Fruit fly (Drosophila melanogaster) whole organism, embryonic: ENCODE data around the gene Cks85A.

ENCODE experiments used
- Aef1 ChIP-seq: fragments of 200-800 bp; sonication (Bioruptor generic); IDR thresholded peaks from 3 replicates; pipeline ENCODE4 v1.3.6; 2022; ENCODE audit warnings: missing biosample characterization, missing genetic modification characterization
- Bdp1 ChIP-seq: fragments of 200-800 bp; sonication (Bioruptor generic); optimal IDR thresholded peaks from 3 replicates; lab custom pipeline; 2016; ENCODE audit warnings: missing biosample characterization, missing genetic modification characterization
- Bteb2 ChIP-seq: fragments of 200-800 bp; sonication (Bioruptor generic); optimal IDR thresholded peaks from 2 replicates; lab custom pipeline; 2016; ENCODE audit warnings: missing biosample characterization, missing genetic modification characterization
- CG11398 ChIP-seq: fragments of 200-800 bp; sonication (Bioruptor generic); optimal IDR thresholded peaks from 2 replicates; lab custom pipeline; 2016; ENCODE audit warnings: missing biosample characterization, missing genetic modification characterization
- CG13424 ChIP-seq: fragments of 200-800 bp; sonication (Bioruptor generic); optimal IDR thresholded peaks from 2 replicates; lab custom pipeline; 2019; ENCODE audit warnings: missing biosample characterization, mild to moderate bottlenecking, missing genetic modification characterization, moderate library complexity
- CG13775 ChIP-seq: fragments of 200-800 bp; sonication (Bioruptor generic); optimal IDR thresholded peaks from 3 replicates; lab custom pipeline; 2017; ENCODE audit warnings: missing biosample characterization, mild to moderate bottlenecking, missing genetic modification characterization
- CG14710 ChIP-seq: fragments of 200-800 bp; sonication (Bioruptor generic); optimal IDR thresholded peaks from 3 replicates; lab custom pipeline; 2019; ENCODE audit warnings: missing biosample characterization, mild to moderate bottlenecking, missing genetic modification characterization, moderate library complexity
- CG1529 ChIP-seq: fragments of 200-800 bp; sonication (Bioruptor generic); optimal IDR thresholded peaks from 3 replicates; lab custom pipeline; 2018; ENCODE audit warnings: missing biosample characterization, missing genetic modification characterization
- CG1603 ChIP-seq: fragments of 200-800 bp; sonication (Bioruptor generic); optimal IDR thresholded peaks from 2 replicates; lab custom pipeline; 2019; ENCODE audit warnings: missing biosample characterization, mild to moderate bottlenecking, missing genetic modification characterization, moderate library complexity
- CG32767 ChIP-seq: fragments of 200-800 bp; sonication (Bioruptor generic); IDR thresholded peaks from 2 replicates; pipeline ENCODE4 v1.3.6; 2022; ENCODE audit warnings: missing biosample characterization, missing genetic modification characterization
- CG4328 ChIP-seq: fragments of 200-800 bp; sonication (Bioruptor generic); optimal IDR thresholded peaks from 3 replicates; lab custom pipeline; 2017; ENCODE audit warnings: missing biosample characterization, missing genetic modification reagents, missing genetic modification characterization
- CG5245 ChIP-seq: fragments of 200-800 bp; sonication (Bioruptor generic); optimal IDR thresholded peaks from 3 replicates; lab custom pipeline; 2016; ENCODE audit warnings: missing biosample characterization, missing genetic modification characterization
- CG7357 ChIP-seq: fragments of 200-800 bp; sonication (Bioruptor generic); IDR thresholded peaks from 3 replicates; pipeline ENCODE4 v1.3.6; 2022; ENCODE audit warnings: missing biosample characterization, missing genetic modification characterization
- CG7372 ChIP-seq: fragments of 200-800 bp; sonication (Bioruptor generic); IDR thresholded peaks from 2 replicates; pipeline ENCODE4 v1.3.6; 2022; ENCODE audit warnings: missing biosample characterization, missing genetic modification characterization
- CG9609 ChIP-seq: fragments of 200-800 bp; sonication (Bioruptor generic); optimal IDR thresholded peaks from 3 replicates; lab custom pipeline; 2016; ENCODE audit warnings: missing biosample characterization, missing genetic modification characterization
- CoRest ChIP-seq: fragments of 200-800 bp; sonication (Bioruptor generic); optimal IDR thresholded peaks from 3 replicates; lab custom pipeline; 2018; ENCODE audit warnings: missing biosample characterization, mild to moderate bottlenecking, missing genetic modification characterization, moderate library complexity
- Doc3 ChIP-seq: fragments of 200-800 bp; sonication (Bioruptor generic); IDR thresholded peaks from 3 replicates; pipeline ENCODE4 v1.3.6; 2022; ENCODE audit warnings: missing biosample characterization, missing genetic modification characterization; ENCODE audit not compliant: partially characterized antibody
- HLH4C ChIP-seq: fragments of 200-800 bp; sonication (Bioruptor generic); IDR thresholded peaks from 3 replicates; pipeline ENCODE4 v1.3.6; 2022; ENCODE audit warnings: missing biosample characterization, missing genetic modification characterization; ENCODE audit not compliant: partially characterized antibody
- MESR4 ChIP-seq: fragments of 200-800 bp; sonication (Bioruptor generic); optimal IDR thresholded peaks from 2 replicates; lab custom pipeline; 2018; ENCODE audit warnings: missing biosample characterization, mild to moderate bottlenecking, missing genetic modification characterization, moderate library complexity
- Med ChIP-seq: fragments of 200-800 bp; sonication (Bioruptor generic); peaks from one replicate; lab custom pipeline; 2016; ENCODE audit warnings: missing biosample characterization, missing genetic modification characterization, mild to moderate bottlenecking, inconsistent platforms, moderate library complexity
- NC2α ChIP-seq: fragments of 200-800 bp; sonication (Bioruptor generic); optimal IDR thresholded peaks from 2 replicates; lab custom pipeline; 2016; ENCODE audit warnings: missing biosample characterization, missing genetic modification characterization
- Nf-YA ChIP-seq: fragments of 200-800 bp; sonication (Bioruptor generic); IDR thresholded peaks from 2 replicates; pipeline ENCODE4 v1.3.6; 2022; ENCODE audit warnings: missing biosample characterization, missing genetic modification characterization
- Ptx1 ChIP-seq: fragments of 200-800 bp; sonication (Bioruptor generic); IDR thresholded peaks from 2 replicates; pipeline ENCODE4 v1.3.6; 2022; ENCODE audit warnings: missing biosample characterization, missing genetic modification characterization
- Sox102F ChIP-seq: fragments of 200-800 bp; sonication (Bioruptor generic); optimal IDR thresholded peaks from 2 replicates; lab custom pipeline; 2018; ENCODE audit warnings: missing biosample characterization, mild to moderate bottlenecking, missing genetic modification characterization, moderate library complexity
- Sry-β ChIP-seq: fragments of 200-800 bp; sonication (Bioruptor generic); optimal IDR thresholded peaks from 2 replicates; lab custom pipeline; 2018; ENCODE audit warnings: missing biosample characterization, mild to moderate bottlenecking, missing genetic modification characterization, moderate library complexity
- ac ChIP-seq: fragments of 200-800 bp; sonication (Bioruptor generic); optimal IDR thresholded peaks from 3 replicates; lab custom pipeline; 2017; ENCODE audit warnings: missing biosample characterization, mild to moderate bottlenecking, missing genetic modification characterization
- aop ChIP-seq: fragments of 200-800 bp; sonication (Bioruptor generic); IDR thresholded peaks from 2 replicates; pipeline ENCODE4 v1.3.6; 2022; ENCODE audit warnings: missing biosample characterization, missing genetic modification characterization
- bab2 ChIP-seq: fragments of 200-800 bp; sonication (Bioruptor generic); optimal IDR thresholded peaks from 2 replicates; lab custom pipeline; 2016; ENCODE audit warnings: missing biosample characterization, missing genetic modification characterization
- ci ChIP-seq: fragments of 200-800 bp; sonication (Bioruptor generic); IDR thresholded peaks from 3 replicates; pipeline ENCODE4 v1.3.6; 2022; ENCODE audit warnings: missing biosample characterization, missing genetic modification characterization
- corto ChIP-seq: fragments of 200-800 bp; sonication (Bioruptor generic); optimal IDR thresholded peaks from 2 replicates; lab custom pipeline; 2016; ENCODE audit warnings: missing biosample characterization, mild to moderate bottlenecking, missing genetic modification characterization, moderate library complexity
- fru ChIP-seq: fragments of >200 bp; optimal IDR thresholded peaks from 2 replicates; lab custom pipeline; 2017
- gem ChIP-seq: fragments of 200-800 bp; sonication (Bioruptor generic); optimal IDR thresholded peaks from 2 replicates; lab custom pipeline; 2019; ENCODE audit warnings: missing biosample characterization, mild to moderate bottlenecking, missing genetic modification characterization, moderate library complexity
- gfzf ChIP-seq: fragments of 200-800 bp; sonication (Bioruptor generic); optimal IDR thresholded peaks from 2 replicates; lab custom pipeline; 2016; ENCODE audit warnings: missing biosample characterization, mild to moderate bottlenecking, missing genetic modification characterization, moderate library complexity
- ind ChIP-seq: fragments of 200-800 bp; sonication (Bioruptor generic); optimal IDR thresholded peaks from 3 replicates; lab custom pipeline; 2016; ENCODE audit warnings: missing biosample characterization, missing genetic modification characterization
- jing ChIP-seq: fragments of 200-800 bp; sonication (Bioruptor generic); optimal IDR thresholded peaks from 2 replicates; lab custom pipeline; 2018; ENCODE audit warnings: missing biosample characterization, mild to moderate bottlenecking, missing genetic modification characterization
- knrl ChIP-seq: fragments of 200-800 bp; sonication (Bioruptor generic); IDR thresholded peaks from 3 replicates; pipeline ENCODE4 v1.3.6; 2022; ENCODE audit warnings: missing biosample characterization, missing genetic modification characterization; ENCODE audit not compliant: partially characterized antibody
- lilli ChIP-seq: fragments of 200-800 bp; sonication (Bioruptor generic); optimal IDR thresholded peaks from 3 replicates; lab custom pipeline; 2016; ENCODE audit warnings: missing biosample characterization, missing genetic modification characterization
- maf-S ChIP-seq: fragments of 200-800 bp; sonication (Bioruptor generic); optimal IDR thresholded peaks from 2 replicates; lab custom pipeline; 2016; ENCODE audit warnings: missing biosample characterization, missing genetic modification characterization
- nerfin-1 ChIP-seq: fragments of 200-800 bp; sonication (Bioruptor generic); optimal IDR thresholded peaks from 3 replicates; lab custom pipeline; 2019; ENCODE audit warnings: missing biosample characterization, mild to moderate bottlenecking, missing genetic modification characterization, moderate library complexity
- onecut ChIP-seq: fragments of 200-800 bp; sonication (Bioruptor generic); IDR thresholded peaks from 2 replicates; pipeline ENCODE4 v1.3.6; 2022; ENCODE audit warnings: missing biosample characterization, missing genetic modification characterization
- row ChIP-seq: fragments of 200-800 bp; sonication (Bioruptor generic); IDR thresholded peaks from 3 replicates; pipeline ENCODE4 v1.3.6; 2022; ENCODE audit warnings: missing biosample characterization, missing genetic modification characterization
- sc ChIP-seq, 3 experiments: fragments of >200 bp in 2 of 3; fragments of 200-800 bp in 1 of 3; sonication (Bioruptor generic) in 1 of 3; optimal IDR thresholded peaks; 2 replicates in 2 of 3; 3 replicates in 1 of 3; lab custom pipeline; 2017; ENCODE audit warnings: mild to moderate bottlenecking in 1 of 3, missing biosample characterization in 1 of 3, missing genetic modification characterization in 1 of 3, missing genetic modification reagents in 1 of 3
- sima ChIP-seq: fragments of 200-800 bp; sonication (Bioruptor generic); optimal IDR thresholded peaks from 2 replicates; lab custom pipeline; 2016; ENCODE audit warnings: missing biosample characterization, missing genetic modification characterization
- so ChIP-seq: fragments of 200-800 bp; sonication (Bioruptor generic); IDR thresholded peaks from 3 replicates; pipeline ENCODE4 v1.3.6; 2022; ENCODE audit warnings: missing biosample characterization, missing genetic modification characterization
- tap ChIP-seq: fragments of 200-800 bp; optimal IDR thresholded peaks from 3 replicates; lab custom pipeline; 2019; ENCODE audit warnings: missing biosample characterization, mild to moderate bottlenecking, missing genetic modification characterization, moderate library complexity
- tll ChIP-seq, 2 experiments: fragments of 200-800 bp in 1 of 2; fragments of >200 bp in 1 of 2; sonication (Bioruptor generic) in 1 of 2; optimal IDR thresholded peaks; 2 replicates each; lab custom pipeline; 2017 to 2019; ENCODE audit warnings: missing biosample characterization in 2 of 2, missing genetic modification characterization in 2 of 2, mild to moderate bottlenecking in 1 of 2, moderate library complexity in 1 of 2
- usp ChIP-seq: fragments of >200 bp; optimal IDR thresholded peaks from 2 replicates; lab custom pipeline; 2017; ENCODE audit warnings: missing biosample characterization, missing genetic modification characterization
- wor ChIP-seq: fragments of 200-800 bp; sonication (Bioruptor generic); IDR thresholded peaks from 2 replicates; pipeline ENCODE4 v1.3.6; 2022; ENCODE audit warnings: missing biosample characterization, missing genetic modification characterization
- zen2 ChIP-seq: fragments of 200-800 bp; sonication (Bioruptor generic); IDR thresholded peaks from 3 replicates; pipeline ENCODE4 v1.3.6; 2022; ENCODE audit warnings: missing biosample characterization, missing genetic modification characterization; ENCODE audit not compliant: partially characterized antibody

Gene Cks85A

dm6 chr3R:8747134-8747870 lies 29.0 kb upstream of the Cks85A start, which contains the start of the genes CG9801 and Nasp (continued):
- peak; percentile 20 for TF ChIP-seq CG11398
- TF ChIP-seq CG9609 = no peak
- no peak for TF ChIP-seq tap (tag; lab: Kevin White, UChicago)
- TF ChIP-seq Aef1 (GFP tag; lab: Robert Waterston, UW) = no peak
- TF ChIP-seq Sox102F (GFP tag; lab: Kevin White, UChicago) = no peak
- TF ChIP-seq sc (optimal IDR thresholded peaks at IDR 0.05; lab: Kevin White, UChicago) = no peak
- no peak for TF ChIP-seq sc (GFP tag; optimal IDR thresholded peaks at IDR 0.05; lab: Kevin White, UChicago)
- TF ChIP-seq ci (GFP tag; lab: Robert Waterston, UW) = peak; percentile 80
- TF ChIP-seq Sry-β = no peak
- peak; percentile 92 for TF ChIP-seq Med (GFP tag; lab: Kevin White, UChicago)
- peak; percentile 0 for TF ChIP-seq lilli
- TF ChIP-seq NC2α (GFP tag; lab: Kevin White, UChicago) = no peak
- TF ChIP-seq aop (GFP tag; lab: Robert Waterston, UW) = no peak
- no peak for TF ChIP-seq gem (tag; lab: Kevin White, UChicago)
- TF ChIP-seq ind (GFP tag; lab: Kevin White, UChicago) = peak; percentile 19
- no peak for TF ChIP-seq corto (GFP tag; lab: Kevin White, UChicago)
- TF ChIP-seq CG32767 (GFP tag; lab: Robert Waterston, UW) = no peak
- 0 out of 3 replicates have a peak, but pooled peaks have one; percentile 6 for TF ChIP-seq zen2
- peak; percentile 49; the same call in 2 of the 3 replicates for TF ChIP-seq Doc3 (GFP tag; lab: Robert Waterston, UW)
- peak; percentile 78 for TF ChIP-seq HLH4C (GFP tag; lab: Robert Waterston, UW)
- peak; percentile 31 for TF ChIP-seq CG13775 (GFP tag; lab: Kevin White, UChicago)
- TF ChIP-seq nerfin-1 (tag; lab: Kevin White, UChicago) = no peak
- TF ChIP-seq CG13424 (tag; lab: Kevin White, UChicago) = no peak
- peak; percentile 67 for TF ChIP-seq CG14710 (tag; lab: Kevin White, UChicago)
- no peak for TF ChIP-seq maf-S (GFP tag; lab: Kevin White, UChicago)
- peak; percentile 9 for TF ChIP-seq Bdp1 (GFP tag; lab: Kevin White, UChicago)
- TF ChIP-seq knrl (GFP tag; lab: Robert Waterston, UW) = peak; percentile 79
- TF ChIP-seq tll (GFP tag; optimal IDR thresholded peaks at IDR 0.05; lab: Kevin White, UChicago) = no peak
- TF ChIP-seq sima = no peak
- TF ChIP-seq CG4328 (GFP tag; lab: Kevin White, UChicago) = no peak
- TF ChIP-seq row (GFP tag; lab: Robert Waterston, UW) = peak; percentile 51
- TF ChIP-seq so = peak; percentile 48; the same call in 1 of the 3 replicates
- no peak for TF ChIP-seq bab2
- TF ChIP-seq jing (GFP tag; lab: Kevin White, UChicago) = no peak
- peak; percentile 84 for TF ChIP-seq CG1603 (tag; lab: Kevin White, UChicago)
- peak; percentile 7 for TF ChIP-seq CG5245 (GFP tag; lab: Kevin White, UChicago)
- TF ChIP-seq fru (lab: Kevin White, UChicago) = no peak
- peak; percentile 36 for TF ChIP-seq Bteb2 (GFP tag; lab: Kevin White, UChicago)
- no peak for TF ChIP-seq ac (GFP tag; lab: Kevin White, UChicago)
- TF ChIP-seq gfzf = peak; percentile 97
- TF ChIP-seq CoRest (tag; lab: Kevin White, UChicago) = peak; percentile 44
- TF ChIP-seq MESR4 (GFP tag; lab: Kevin White, UChicago) = peak; percentile 50
- no peak for TF ChIP-seq wor (GFP tag; lab: Robert Waterston, UW)
- TF ChIP-seq CG1529 = no peak
- TF ChIP-seq onecut (GFP tag; lab: Robert Waterston, UW) = peak; percentile 31
- no peak for TF ChIP-seq Nf-YA (GFP tag; lab: Robert Waterston, UW)
- TF ChIP-seq usp (GFP tag; lab: Kevin White, UChicago) = no peak
- no peak for TF ChIP-seq CG7372 (GFP tag; lab: Robert Waterston, UW)
- TF ChIP-seq CG7357 (GFP tag; lab: Robert Waterston, UW) = no peak
- no peak for TF ChIP-seq Ptx1 (GFP tag; lab: Robert Waterston, UW)
